Fruit fly (Drosophila melanogaster): ENCODE data around the gene FucT6.

FucT6 gene

DNA sequence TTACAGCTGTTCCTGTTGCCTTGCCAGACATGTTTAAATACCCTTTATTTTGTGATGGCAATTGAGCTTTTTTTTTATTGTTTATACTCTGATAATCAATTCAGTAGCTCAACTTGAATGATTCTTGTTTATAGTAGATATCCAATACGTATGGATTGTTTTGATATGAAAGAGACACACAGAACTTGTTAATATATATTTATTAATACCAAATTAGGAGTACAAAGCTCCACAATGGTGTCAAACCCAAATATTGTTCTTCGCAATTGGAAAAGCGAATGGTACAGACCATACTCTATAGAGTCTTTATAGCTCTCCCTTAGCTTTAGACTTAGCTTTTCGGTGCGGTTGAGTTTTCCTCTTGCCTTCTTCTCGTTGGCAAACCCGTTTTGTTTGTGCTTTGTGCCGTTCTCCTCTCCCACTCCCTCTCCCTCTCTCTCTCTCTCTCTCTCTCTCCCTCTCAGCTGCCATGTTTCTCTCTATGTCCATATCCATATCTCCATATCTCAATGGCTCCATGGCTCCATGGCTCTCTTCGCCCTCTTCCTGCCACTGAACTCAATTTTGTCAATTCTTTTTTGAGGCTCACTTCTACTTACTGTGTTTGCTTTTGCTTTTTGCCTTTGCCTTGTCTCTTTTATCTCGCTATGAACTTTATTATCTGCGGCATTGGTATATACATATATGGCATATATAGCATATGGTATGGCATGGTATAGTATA is 23.7 kb downstream of the FucT6 start (continued):
- TF ChIP-seq CG15073 (GFP tag; optimal IDR thresholded peaks at IDR 0.05) = no peak
- TF ChIP-seq da (GFP tag; optimal IDR thresholded peaks at IDR 0.05) = no peak
- TF ChIP-seq Trl (optimal IDR thresholded peaks at IDR 0.05) = peak; percentile 89 to 99
- TF ChIP-seq Trl (GFP tag; optimal IDR thresholded peaks at IDR 0.05) = peak; percentile 72
- peak; percentile 90 for TF ChIP-seq Med (GFP tag)
- no peak for TF ChIP-seq CG15479 (GFP tag; optimal IDR thresholded peaks at IDR 0.05)
- peak; percentile 16 for TF ChIP-seq Bteb2 (GFP tag; optimal IDR thresholded peaks at IDR 0.05)
- TF ChIP-seq Nf-YA (GFP tag; IDR thresholded peaks at IDR 0.05) = 0 out of 2 replicates have a peak, but pooled peaks have one; percentile 29
- no peak for TF ChIP-seq danr (GFP tag; IDR thresholded peaks at IDR 0.05)
- no peak for TF ChIP-seq dimm (GFP tag; IDR thresholded peaks at IDR 0.05)
- TF ChIP-seq tup (GFP tag; optimal IDR thresholded peaks at IDR 0.05) = no peak
- TF ChIP-seq CG14965 (GFP tag; optimal IDR thresholded peaks at IDR 0.05; ENCODE audit: borderline replicate concordance) = no peak
- TF ChIP-seq az2 (GFP tag; optimal IDR thresholded peaks at IDR 0.05) = no peak
- TF ChIP-seq zfh1 (GFP tag; IDR thresholded peaks at IDR 0.05) = no peak
- TF ChIP-seq CG10147 (GFP tag; optimal IDR thresholded peaks at IDR 0.05) = peak; percentile 41
- TF ChIP-seq gcm (GFP tag; optimal IDR thresholded peaks at IDR 0.05) = peak; percentile 30
- TF ChIP-seq Rx (GFP tag; IDR thresholded peaks at IDR 0.05) = no peak
- no peak for TF ChIP-seq CG5245 (GFP tag; optimal IDR thresholded peaks at IDR 0.05)
- no peak for TF ChIP-seq CG9876 (GFP tag; optimal IDR thresholded peaks at IDR 0.05)
- TF ChIP-seq CG6765 (GFP tag; optimal IDR thresholded peaks at IDR 0.05) = peak; percentile 78
- TF ChIP-seq CG13296 (GFP tag; optimal IDR thresholded peaks at IDR 0.05) = peak; percentile 73
- peak; percentile 73 for TF ChIP-seq ATbp (GFP tag; optimal IDR thresholded peaks at IDR 0.05)
- peak; percentile 38; the same call in 1 of the 2 replicates for TF ChIP-seq chm (GFP tag; IDR thresholded peaks at IDR 0.05)
- no peak for TF ChIP-seq CG10979 (tag; optimal IDR thresholded peaks at IDR 0.05)
- no peak for TF ChIP-seq CG7963 (GFP tag; IDR thresholded peaks at IDR 0.05; ENCODE audit: partially characterized antibody)
- no peak for TF ChIP-seq Hr51 (GFP tag; optimal IDR thresholded peaks at IDR 0.05)
- no peak for TF ChIP-seq CG10462 (GFP tag; optimal IDR thresholded peaks at IDR 0.05)
- TF ChIP-seq CG9215 (GFP tag; IDR thresholded peaks at IDR 0.05) = no peak
- TF ChIP-seq crol (GFP tag; IDR thresholded peaks at IDR 0.05) = peak; percentile 60; the same call in 1 of the 2 replicates
- no peak for TF ChIP-seq CG9437 (GFP tag; optimal IDR thresholded peaks at IDR 0.05)
- no peak for TF ChIP-seq HLH3B (GFP tag; IDR thresholded peaks at IDR 0.05)
- TF ChIP-seq Ptx1 (GFP tag; IDR thresholded peaks at IDR 0.05) = no peak
- TF ChIP-seq H2.0 (GFP tag; IDR thresholded peaks at IDR 0.05) = no peak
- no peak for TF ChIP-seq Aef1 (GFP tag; IDR thresholded peaks at IDR 0.05)
- no peak for TF ChIP-seq Sry-δ (GFP tag; optimal IDR thresholded peaks at IDR 0.05)
- TF ChIP-seq CG10654 (GFP tag; optimal IDR thresholded peaks at IDR 0.05) = no peak
- no peak for TF ChIP-seq Dll (GFP tag; IDR thresholded peaks at IDR 0.05; ENCODE audit: partially characterized antibody)
- TF ChIP-seq Hey (tag; optimal IDR thresholded peaks at IDR 0.05) = peak; percentile 15
- peak; percentile 41 for TF ChIP-seq YL-1 (GFP tag; optimal IDR thresholded peaks at IDR 0.05)
- TF ChIP-seq tna (GFP tag; IDR thresholded peaks at IDR 0.05; ENCODE audit: partially characterized antibody) = no peak
- TF ChIP-seq tll (GFP tag; optimal IDR thresholded peaks at IDR 0.05) = no peak
- TF ChIP-seq CG4282 (GFP tag; optimal IDR thresholded peaks at IDR 0.05) = no peak
- no peak for TF ChIP-seq fd3F (GFP tag; optimal IDR thresholded peaks at IDR 0.05)
- peak; percentile 59 for TF ChIP-seq Atf6 (GFP tag; IDR thresholded peaks at IDR 0.05)
- no peak for TF ChIP-seq CG13424 (tag; optimal IDR thresholded peaks at IDR 0.05)
- peak; percentile 17 for TF ChIP-seq NC2β (GFP tag; optimal IDR thresholded peaks at IDR 0.05)
- no peak for TF ChIP-seq trem (tag; optimal IDR thresholded peaks at IDR 0.05)
- TF ChIP-seq CG13624 (GFP tag; optimal IDR thresholded peaks at IDR 0.05) = no peak
- no peak for TF ChIP-seq CG1647 (GFP tag; optimal IDR thresholded peaks at IDR 0.05)
- TF ChIP-seq CG14667 (GFP tag; IDR thresholded peaks at IDR 0.05) = no peak

All from whole organism, embryonic.